Fruit fly (Drosophila melanogaster) whole organism, adult: ENCODE data around the gene RpS9.

Experiments
- CG11617 ChIP-seq: fragments of 200-800 bp; sonication (Bioruptor generic); optimal IDR thresholded peaks from 2 replicates; lab custom pipeline; 2017; ENCODE audit warnings: mild to moderate bottlenecking, missing biosample characterization, missing genetic modification reagents, missing genetic modification characterization
- CG12768 ChIP-seq: fragments of 200-800 bp; sonication (Bioruptor generic); optimal IDR thresholded peaks from 2 replicates; lab custom pipeline; 2017; ENCODE audit warnings: missing biosample characterization, missing genetic modification characterization, mild to moderate bottlenecking, moderate library complexity, missing genetic modification reagents
- CG14711 ChIP-seq: fragments of 200-800 bp; sonication (Bioruptor generic); optimal IDR thresholded peaks from 2 replicates; lab custom pipeline; 2018; ENCODE audit warnings: missing biosample characterization, mild to moderate bottlenecking, missing genetic modification characterization, moderate library complexity
- CG1620 ChIP-seq: fragments of 200-800 bp; sonication (Bioruptor generic); optimal IDR thresholded peaks from 2 replicates; lab custom pipeline; 2016; ENCODE audit warnings: missing biosample characterization, missing genetic modification characterization
- CG33017 ChIP-seq: fragments of 200-800 bp; sonication (Bioruptor generic); optimal IDR thresholded peaks from 2 replicates; lab custom pipeline; 2018; ENCODE audit warnings: missing biosample characterization, mild to moderate bottlenecking, missing genetic modification characterization, moderate library complexity
- CG5204 ChIP-seq: fragments of 200-800 bp; sonication (Bioruptor generic); optimal IDR thresholded peaks from 2 replicates; lab custom pipeline; 2016; ENCODE audit warnings: missing biosample characterization, missing genetic modification characterization
- CG7045 ChIP-seq: fragments of 200-800 bp; sonication (Bioruptor generic); optimal IDR thresholded peaks from 2 replicates; lab custom pipeline; 2017; ENCODE audit warnings: missing biosample characterization, mild to moderate bottlenecking, missing genetic modification characterization
- CG7101 ChIP-seq: fragments of 200-800 bp; sonication (Bioruptor generic); optimal IDR thresholded peaks from 2 replicates; lab custom pipeline; 2018; ENCODE audit warnings: missing biosample characterization, mild to moderate bottlenecking, missing genetic modification characterization, moderate library complexity
- Clk ChIP-seq: fragments of 200-800 bp; sonication (Bioruptor generic); optimal IDR thresholded peaks from 2 replicates; lab custom pipeline; 2017; ENCODE audit warnings: missing biosample characterization, missing genetic modification characterization
- Crg-1 ChIP-seq: fragments of 200-800 bp; sonication (Bioruptor generic); optimal IDR thresholded peaks from 2 replicates; lab custom pipeline; 2016; ENCODE audit warnings: missing biosample characterization, missing genetic modification characterization
- Hr96 ChIP-seq: fragments of 200-800 bp; sonication (Bioruptor generic); optimal IDR thresholded peaks from 2 replicates; lab custom pipeline; 2016; ENCODE audit warnings: missing biosample characterization, missing genetic modification characterization
- Mnt ChIP-seq: fragments of 200-800 bp; sonication (Bioruptor generic); optimal IDR thresholded peaks from 2 replicates; lab custom pipeline; 2016; ENCODE audit warnings: missing biosample characterization, mild to moderate bottlenecking, missing genetic modification characterization
- bab1 ChIP-seq: fragments of 200-800 bp; sonication (Bioruptor generic); optimal IDR thresholded peaks from 3 replicates; lab custom pipeline; 2019; ENCODE audit warnings: missing biosample characterization, mild to moderate bottlenecking, missing genetic modification characterization, moderate library complexity
- cic ChIP-seq: fragments of 200-800 bp; sonication (Bioruptor generic); optimal IDR thresholded peaks from 2 replicates; lab custom pipeline; 2017; ENCODE audit warnings: missing biosample characterization, mild to moderate bottlenecking, missing genetic modification characterization, moderate library complexity
- cnc ChIP-seq, 2 experiments: fragments of >200 bp; optimal IDR thresholded peaks; 2 replicates each; lab custom pipeline; 2017
- kay ChIP-seq: fragments of 200-800 bp; sonication (Bioruptor generic); peaks from one replicate; lab custom pipeline; 2016; ENCODE audit warnings: missing biosample characterization, missing genetic modification characterization, borderline replicate concordance
- ovo ChIP-seq: fragments of 200-800 bp; sonication (Bioruptor generic); optimal IDR thresholded peaks from 2 replicates; lab custom pipeline; 2016; ENCODE audit warnings: missing biosample characterization, missing genetic modification characterization
- pad ChIP-seq: fragments of 200-800 bp; sonication (Bioruptor generic); optimal IDR thresholded peaks from 3 replicates; lab custom pipeline; 2017; ENCODE audit warnings: missing biosample characterization, missing genetic modification characterization, mild to moderate bottlenecking, moderate library complexity, missing genetic modification reagents
- tj ChIP-seq: fragments of 200-800 bp; sonication (Bioruptor generic); optimal IDR thresholded peaks from 3 replicates; lab custom pipeline; 2017; ENCODE audit warnings: missing biosample characterization, mild to moderate bottlenecking, missing genetic modification characterization, moderate library complexity
- toe ChIP-seq: fragments of 200-800 bp; sonication (Bioruptor generic); optimal IDR thresholded peaks from 2 replicates; lab custom pipeline; 2016; ENCODE audit warnings: missing biosample characterization, missing genetic modification characterization

Gene RpS9

dm6 chr3L:9467267-9467666 lies 44.1 kb downstream of the RpS9 start:
- TF ChIP-seq CG1620 (GFP tag; lab: Kevin White, UChicago) (no peak), kay (peak; percentile 78)

DNA sequence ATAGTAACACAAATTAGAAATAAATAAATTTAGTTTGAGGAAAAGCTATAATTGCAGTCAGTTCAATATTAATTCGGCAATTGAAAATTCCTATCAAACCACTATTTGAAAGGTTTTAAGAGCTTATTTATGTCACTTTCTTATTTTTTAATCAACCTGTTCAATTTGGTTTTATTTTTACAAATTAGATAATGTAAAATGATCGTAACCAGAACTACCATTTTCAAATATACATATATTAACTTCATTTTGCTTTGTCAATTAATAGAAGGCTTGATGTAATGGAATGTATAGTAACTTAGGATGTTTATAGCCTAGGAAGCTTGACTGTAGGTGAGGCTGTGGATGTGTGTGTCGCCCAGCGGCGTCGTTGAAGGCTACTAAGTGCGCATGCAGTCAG lies 44.7 kb downstream of the RpS9 start:
- TF ChIP-seq Mnt (no peak), CG7101 (peak; percentile 9), CG7045 (GFP tag; lab: Kevin White, UChicago) (peak; percentile 47), Crg-1 (GFP tag; lab: Kevin White, UChicago) (no peak), CG12768 (GFP tag; lab: Kevin White, UChicago) (peak; percentile 24), CG33017 (tag; lab: Kevin White, UChicago) (peak; percentile 32), CG11617 (peak; percentile 34), CG5204 (GFP tag; lab: Kevin White, UChicago) (peak; percentile 57), tj (GFP tag; lab: Kevin White, UChicago) (no peak), toe (GFP tag; lab: Kevin White, UChicago) (peak; percentile 42), Clk (GFP tag; lab: Kevin White, UChicago) (peak; percentile 32)

- peak; percentile 40 for TF ChIP-seq CG12768 (GFP tag; lab: Kevin White, UChicago)
- peak; percentile 12 for TF ChIP-seq cic (GFP tag; lab: Kevin White, UChicago)
- no peak for TF ChIP-seq kay
- peak; percentile 8 for TF ChIP-seq pad (GFP tag; lab: Kevin White, UChicago)
These were observed 45.6 kb downstream of the RpS9 start for dm6 chr3L:9465652-9466244.

- TF ChIP-seq cic (GFP tag; lab: Kevin White, UChicago) (no peak), cnc (optimal IDR thresholded peaks at IDR 0.05; lab: Kevin White, UChicago) (no peak), Crg-1 (GFP tag; lab: Kevin White, UChicago) (no peak), CG11617 (no peak), Clk (GFP tag; lab: Kevin White, UChicago) (no peak), tj (GFP tag; lab: Kevin White, UChicago) (no peak), CG14711 (tag; lab: Kevin White, UChicago) (no peak), kay (no peak), CG7101 (no peak), CG1620 (GFP tag; lab: Kevin White, UChicago) (no peak), CG12768 (GFP tag; lab: Kevin White, UChicago) (no peak), CG33017 (tag; lab: Kevin White, UChicago) (no peak), toe (GFP tag; lab: Kevin White, UChicago) (no peak)
These were observed 48.5 kb downstream of the RpS9 start for dm6 chr3L:9462794-9463193.

dm6 chr3L:9462247-9462769 lies 49.0 kb downstream of the RpS9 start:
- TF ChIP-seq Hr96 (GFP tag; lab: Kevin White, UChicago) (peak; percentile 72), CG12768 (GFP tag; lab: Kevin White, UChicago) (peak; percentile 90), toe (GFP tag; lab: Kevin White, UChicago) (peak; percentile 70), Mnt (peak; percentile 54), CG7101 (peak; percentile 91), Clk (GFP tag; lab: Kevin White, UChicago) (peak; percentile 32), pad (GFP tag; lab: Kevin White, UChicago) (peak; percentile 56), CG1620 (GFP tag; lab: Kevin White, UChicago) (peak; percentile 14), CG5204 (GFP tag; lab: Kevin White, UChicago) (peak; percentile 79), tj (GFP tag; lab: Kevin White, UChicago) (peak; percentile 47), CG33017 (tag; lab: Kevin White, UChicago) (peak; percentile 94), Crg-1 (GFP tag; lab: Kevin White, UChicago) (peak; percentile 10), kay (peak; percentile 81), cic (GFP tag; lab: Kevin White, UChicago) (peak; percentile 52), bab1 (peak; percentile 89), CG14711 (tag; lab: Kevin White, UChicago) (peak; percentile 82), CG11617 (peak; percentile 90), ovo (GFP tag; lab: Kevin White, UChicago) (no peak), CG7045 (GFP tag; lab: Kevin White, UChicago) (peak; percentile 92), cnc (optimal IDR thresholded peaks at IDR 0.05; lab: Kevin White, UChicago) (no peak)

dm6 chr3L:9461670-9462246 lies 49.6 kb downstream of the RpS9 start:
- TF ChIP-seq CG12768 (GFP tag; lab: Kevin White, UChicago), result no peak
- peak; percentile 78 for TF ChIP-seq CG14711 (tag; lab: Kevin White, UChicago)
